Worm (Caenorhabditis elegans) whole organism, L4/young adult: ENCODE results near the gene ZK112.4.

Experiments used
- W03F9.2 ChIP-seq: fragments of 150-350 bp; optimal IDR thresholded peaks from 2 replicates; lab custom pipeline; 2014; ENCODE audit warnings: missing biosample characterization, missing genetic modification characterization
- dao-5 ChIP-seq: sonication (generic microtip); optimal IDR thresholded peaks from 2 replicates; lab custom pipeline; 2016; ENCODE audit warnings: missing genotype, missing genetic modification characterization, moderate library complexity, missing compliant biosample characterization
- him-1 ChIP-seq: sonication (generic microtip); optimal IDR thresholded peaks from 2 replicates; lab custom pipeline; 2016; ENCODE audit warnings: missing genotype, missing genetic modification reagents, missing genetic modification characterization, missing compliant biosample characterization

DNA sequence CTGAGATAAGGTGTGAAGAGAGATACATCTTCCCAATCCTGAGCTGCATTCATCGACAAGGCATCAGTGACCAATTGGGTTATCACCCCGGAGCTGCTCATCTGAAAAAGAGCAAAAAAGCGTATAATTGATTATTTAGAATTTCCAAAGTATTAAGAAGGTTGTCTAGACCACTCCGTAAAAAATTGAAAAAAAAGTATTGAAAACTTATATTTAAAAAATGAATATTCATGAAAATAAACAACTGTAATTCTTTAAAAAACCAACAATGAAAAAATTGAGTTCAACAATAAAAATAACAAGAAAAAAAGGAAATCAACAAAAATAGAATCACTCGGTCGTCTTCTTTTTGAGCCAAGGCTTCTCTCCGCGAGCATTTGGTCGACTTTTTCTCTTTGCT is 33.7 kb upstream of the ZK112.4 start, which contains the start of gene mtx-2:
- no peak for TF ChIP-seq dao-5
- no peak for TF ChIP-seq him-1
- TF ChIP-seq W03F9.2 (tag; lab: Kevin White, UChicago) = no peak
